Worm (Caenorhabditis elegans) whole organism, midembryonic: ENCODE results near the gene Y32B12A.5.

Experiments
- T22C8.4 ChIP-seq: fragments of 200-800 bp; sonication (Bioruptor generic); IDR thresholded peaks from 2 replicates; pipeline ENCODE4 v1.3.6; 2022; ENCODE audit warnings: missing genetic modification characterization, missing compliant biosample characterization
- cog-1 ChIP-seq: sonication (generic microtip); optimal IDR thresholded peaks from 2 replicates; lab custom pipeline; 2016; ENCODE audit warnings: missing genetic modification characterization, missing compliant biosample characterization
- flt-1 ChIP-seq: fragments of 200-800 bp; sonication (Bioruptor generic); IDR thresholded peaks from 2 replicates; pipeline ENCODE4 v1.3.6; 2022; ENCODE audit warnings: missing genetic modification characterization, missing compliant biosample characterization
- klf-2 ChIP-seq: fragments of 200-800 bp; sonication (Bioruptor generic); conservative IDR thresholded peaks from 2 replicates; pipeline ENCODE4 v1.3.6; 2022; ENCODE audit warnings: missing genetic modification reagents, missing genetic modification characterization, missing compliant biosample characterization
- med-1 ChIP-seq: sonication (generic microtip); optimal IDR thresholded peaks from 2 replicates; lab custom pipeline; 2017; ENCODE audit warnings: missing genetic modification characterization, mild to moderate bottlenecking, missing compliant biosample characterization, antibody characterized with exemption, missing genetic modification reagents; ENCODE audit not compliant: insufficient read depth
- ref-1 ChIP-seq: fragments of 200-800 bp; sonication (Bioruptor generic); conservative IDR thresholded peaks from 2 replicates; pipeline ENCODE4 v1.3.6; 2022; ENCODE audit warnings: missing genetic modification reagents, missing genetic modification characterization, missing compliant biosample characterization
- tab-1 ChIP-seq: fragments of 200-800 bp; sonication (Bioruptor generic); IDR thresholded peaks from 2 replicates; pipeline ENCODE4 v1.3.6; 2022; ENCODE audit warnings: missing genetic modification characterization, missing compliant biosample characterization
- ztf-23 ChIP-seq: fragments of 200-800 bp; sonication (Bioruptor generic); IDR thresholded peaks from 2 replicates; pipeline ENCODE4 v1.3.6; 2022; ENCODE audit warnings: missing genetic modification reagents, missing genetic modification characterization, missing compliant biosample characterization
- ztf-29 ChIP-seq: fragments of 200-800 bp; sonication (Bioruptor generic); IDR thresholded peaks from 2 replicates; pipeline ENCODE4 v1.3.6; 2022; ENCODE audit warnings: missing genetic modification reagents, missing genetic modification characterization, missing compliant biosample characterization

Gene Y32B12A.5

ce11 chrV:16506650-16507049 lies 19.3 kb upstream of the Y32B12A.5 start:
- TF ChIP-seq T22C8.4 (GFP tag; lab: Robert Waterston, UW) (no peak), cog-1 (tag; lab: Kevin White, UChicago) (no peak), tab-1 (no peak), med-1 (GFP tag; lab: Kevin White, UChicago) (no peak), ztf-23 (GFP tag; lab: Robert Waterston, UW) (no peak), flt-1 (GFP tag; lab: Robert Waterston, UW) (no peak), ref-1 (GFP tag; lab: Robert Waterston, UW) (no peak), klf-2 (no peak), ztf-29 (GFP tag; lab: Robert Waterston, UW) (no peak)

ce11 chrV:16505828-16506227 lies 18.5 kb upstream of the Y32B12A.5 start, which contains the start of gene nhr-54:
TSS of gene nhr-54 (minus strand) at chrV:16505928.
- TF ChIP-seq T22C8.4 (GFP tag; lab: Robert Waterston, UW) (no peak), tab-1 (no peak), klf-2 (no peak), ztf-23 (GFP tag; lab: Robert Waterston, UW) (no peak), cog-1 (tag; lab: Kevin White, UChicago) (no peak), flt-1 (GFP tag; lab: Robert Waterston, UW) (no peak), ref-1 (GFP tag; lab: Robert Waterston, UW) (no peak), med-1 (GFP tag; lab: Kevin White, UChicago) (no peak), ztf-29 (GFP tag; lab: Robert Waterston, UW) (no peak)

ce11 chrV:16503164-16503563 lies 15.8 kb upstream of the Y32B12A.5 start, which contains the start of gene F36D3.14:
TSS of gene F36D3.14 (minus strand) at chrV:16503264.
- TF ChIP-seq klf-2 (no peak), med-1 (GFP tag; lab: Kevin White, UChicago) (no peak), cog-1 (tag; lab: Kevin White, UChicago) (no peak), ref-1 (GFP tag; lab: Robert Waterston, UW) (no peak), tab-1 (no peak), T22C8.4 (GFP tag; lab: Robert Waterston, UW) (no peak), ztf-23 (GFP tag; lab: Robert Waterston, UW) (no peak), ztf-29 (GFP tag; lab: Robert Waterston, UW) (no peak), flt-1 (GFP tag; lab: Robert Waterston, UW) (no peak)

- TF ChIP-seq med-1 (GFP tag; lab: Kevin White, UChicago), result no peak
- TF ChIP-seq ztf-29 (GFP tag; lab: Robert Waterston, UW), result no peak
- no peak for TF ChIP-seq tab-1
- no peak for TF ChIP-seq T22C8.4 (GFP tag; lab: Robert Waterston, UW)
- TF ChIP-seq flt-1 (GFP tag; lab: Robert Waterston, UW), result no peak
- TF ChIP-seq cog-1 (tag; lab: Kevin White, UChicago), result no peak
- TF ChIP-seq ztf-23 (GFP tag; lab: Robert Waterston, UW), result no peak
- TF ChIP-seq klf-2, result no peak
- no peak for TF ChIP-seq ref-1 (GFP tag; lab: Robert Waterston, UW)
Measured at ce11 chrV:16499006-16499405, 11.6 kb upstream of the Y32B12A.5 start, which contains the start of gene F36D3.1. TSS of gene F36D3.1 (plus strand) at chrV:16499352.

ce11 chrV:16497504-16497903 lies 10.1 kb upstream of the Y32B12A.5 start, which contains the start of gene srh-136:
TSS of gene srh-136 (minus strand) at chrV:16497596.
- TF ChIP-seq tab-1 (no peak), flt-1 (GFP tag; lab: Robert Waterston, UW) (no peak), klf-2 (no peak), ztf-23 (GFP tag; lab: Robert Waterston, UW) (no peak), med-1 (GFP tag; lab: Kevin White, UChicago) (no peak), cog-1 (tag; lab: Kevin White, UChicago) (no peak), T22C8.4 (GFP tag; lab: Robert Waterston, UW) (no peak), ref-1 (GFP tag; lab: Robert Waterston, UW) (no peak), ztf-29 (GFP tag; lab: Robert Waterston, UW) (no peak)

ce11 chrV:16494359-16494758 lies 7.0 kb upstream of the Y32B12A.5 start, which contains the start of gene comt-2:
TSS of gene comt-2 (minus strand) at chrV:16494489.
- TF ChIP-seq cog-1 (tag; lab: Kevin White, UChicago), result no peak
- no peak for TF ChIP-seq flt-1 (GFP tag; lab: Robert Waterston, UW)
- TF ChIP-seq ztf-23 (GFP tag; lab: Robert Waterston, UW), result no peak
- no peak for TF ChIP-seq klf-2
- no peak for TF ChIP-seq tab-1
- no peak for TF ChIP-seq med-1 (GFP tag; lab: Kevin White, UChicago)
- no peak for TF ChIP-seq T22C8.4 (GFP tag; lab: Robert Waterston, UW)
- TF ChIP-seq ztf-29 (GFP tag; lab: Robert Waterston, UW), result no peak
- no peak for TF ChIP-seq ref-1 (GFP tag; lab: Robert Waterston, UW)

ce11 chrV:16488172-16488571 lies 798 bp upstream of the Y32B12A.5 start, which contains the start of gene sqst-4:
TSS of gene sqst-4 (plus strand) at chrV:16488472.
- TF ChIP-seq cog-1 (tag; lab: Kevin White, UChicago) (no peak), ref-1 (GFP tag; lab: Robert Waterston, UW) (no peak), med-1 (GFP tag; lab: Kevin White, UChicago) (no peak), ztf-23 (GFP tag; lab: Robert Waterston, UW) (no peak), flt-1 (GFP tag; lab: Robert Waterston, UW) (no peak), tab-1 (no peak), ztf-29 (GFP tag; lab: Robert Waterston, UW) (no peak), T22C8.4 (GFP tag; lab: Robert Waterston, UW) (no peak), klf-2 (no peak)

- TF ChIP-seq ztf-29 (GFP tag; lab: Robert Waterston, UW) (no peak), tab-1 (no peak), T22C8.4 (GFP tag; lab: Robert Waterston, UW) (no peak), klf-2 (no peak), med-1 (GFP tag; lab: Kevin White, UChicago) (no peak), ztf-23 (GFP tag; lab: Robert Waterston, UW) (no peak), ref-1 (GFP tag; lab: Robert Waterston, UW) (no peak), flt-1 (GFP tag; lab: Robert Waterston, UW) (no peak), cog-1 (tag; lab: Kevin White, UChicago) (no peak)
Measured at ce11 chrV:16483681-16484080, 3.7 kb downstream of the Y32B12A.5 start, which contains the start of gene srh-139. TSS of gene srh-139 (plus strand) at chrV:16483981.

- TF ChIP-seq ref-1 (GFP tag; lab: Robert Waterston, UW) (no peak), flt-1 (GFP tag; lab: Robert Waterston, UW) (no peak)
Measured at ce11 chrV:16483044-16483443, 4.3 kb downstream of the Y32B12A.5 start, which contains the start of gene F57E7.2. TSS of gene F57E7.2 (minus strand) at chrV:16483144.
